Worm (Caenorhabditis elegans): ENCODE data around the gene dpy-13.

The dpy-13 gene

DNA sequence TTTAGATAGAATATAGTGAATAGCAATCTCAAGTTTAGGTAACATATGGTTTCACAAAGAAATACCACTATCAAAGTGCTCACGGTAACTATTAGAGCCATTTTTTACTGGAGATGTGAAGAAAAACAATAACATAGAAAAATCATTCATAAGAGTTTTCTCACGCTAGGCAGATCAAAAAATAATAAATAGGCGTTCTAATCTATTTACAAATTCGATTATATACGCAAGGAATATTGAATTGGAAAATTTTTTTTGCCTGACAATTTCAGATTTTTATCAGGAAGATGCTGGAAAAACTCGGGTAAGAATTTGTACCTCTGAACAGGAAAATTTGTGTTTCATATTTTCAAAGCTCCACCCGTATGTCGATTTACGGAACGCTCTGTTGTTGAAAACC lies 7.5 kb upstream of the dpy-13 start, which contains the start of gene srbc-70:
srbc-70 (minus strand) TSS at position 101 of the 400 bp plus-strand sequence.
- TF ChIP-seq dao-5 (tag; optimal IDR thresholded peaks at IDR 0.05) (no peak), W03F9.2 (tag; optimal IDR thresholded peaks at IDR 0.05) (no peak), him-1 (tag; optimal IDR thresholded peaks at IDR 0.05) (no peak)

DNA sequence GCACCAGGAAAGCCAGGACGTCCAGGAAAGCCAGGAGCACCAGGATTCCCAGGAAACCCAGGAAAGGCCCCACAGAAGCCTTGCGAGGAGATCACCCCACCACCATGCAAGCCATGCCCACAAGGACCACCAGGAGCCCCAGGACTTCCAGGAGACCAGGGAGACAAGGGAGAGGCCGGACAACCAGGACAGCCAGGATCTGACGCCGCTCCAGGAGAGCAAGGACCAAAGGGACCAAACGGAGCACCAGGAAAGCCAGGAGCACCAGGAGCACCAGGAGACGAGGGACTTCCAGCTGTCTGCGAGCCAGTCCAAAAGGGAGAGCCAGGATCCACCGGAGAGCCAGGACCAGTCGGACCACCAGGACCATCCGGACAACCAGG lies 602 bp downstream of the dpy-13 start:
- TF ChIP-seq W03F9.2 (tag; optimal IDR thresholded peaks at IDR 0.05): no peak
- no peak for TF ChIP-seq him-1 (tag; optimal IDR thresholded peaks at IDR 0.05)
- TF ChIP-seq dao-5 (tag; optimal IDR thresholded peaks at IDR 0.05): no peak

DNA sequence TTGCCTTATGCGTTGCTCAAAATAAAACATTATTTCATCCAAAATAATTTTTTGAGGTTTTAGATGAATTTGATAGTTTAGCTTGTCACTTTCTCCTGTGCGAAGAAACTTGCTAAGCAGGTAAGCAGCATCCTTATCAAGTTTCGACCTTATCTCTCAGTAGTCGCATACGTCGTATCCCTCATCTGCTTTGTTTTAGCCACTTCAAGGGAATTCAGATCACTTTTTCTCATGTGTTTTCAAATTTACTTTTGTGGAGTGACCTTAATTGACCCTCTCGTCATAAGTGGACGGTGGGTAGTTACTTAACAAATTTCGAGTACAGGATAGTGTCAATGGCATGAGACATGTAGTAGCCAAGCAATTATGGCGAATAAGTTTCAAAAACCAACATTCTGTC lies 1.3 kb downstream of the dpy-13 start:
- TF ChIP-seq W03F9.2 (tag; optimal IDR thresholded peaks at IDR 0.05) (no peak), dao-5 (tag; optimal IDR thresholded peaks at IDR 0.05) (no peak), him-1 (tag; optimal IDR thresholded peaks at IDR 0.05) (no peak)

DNA sequence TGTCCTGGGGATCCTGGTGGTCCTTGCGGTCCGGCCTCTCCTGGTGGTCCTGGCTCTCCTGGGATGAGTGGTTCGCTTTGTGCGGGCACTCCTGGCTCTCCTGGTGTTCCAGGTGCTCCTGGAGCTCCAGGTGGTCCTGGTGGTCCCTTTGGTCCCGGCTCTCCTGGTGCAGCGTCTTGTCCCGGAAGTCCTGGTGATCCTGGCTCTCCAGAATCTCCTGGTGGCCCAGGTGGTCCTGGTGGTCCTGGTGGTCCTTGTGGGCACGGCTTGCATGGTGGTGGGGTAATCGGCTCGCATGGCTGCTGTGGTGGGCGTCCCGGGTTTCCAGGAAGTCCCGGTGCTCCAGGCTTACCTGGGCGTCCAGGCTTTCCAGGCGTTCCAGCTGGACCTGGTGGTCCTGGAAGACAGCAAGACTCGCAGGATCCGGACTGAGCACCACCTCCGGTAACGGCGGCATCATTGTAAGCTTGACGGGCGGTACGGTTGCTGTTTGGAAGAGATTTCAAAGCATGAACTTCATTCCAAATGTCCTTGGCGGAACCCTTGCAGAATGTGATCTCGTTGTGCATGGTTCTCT lies 8.5 kb downstream of the dpy-13 start:
- no peak for TF ChIP-seq dao-5 (tag; optimal IDR thresholded peaks at IDR 0.05)
- TF ChIP-seq W03F9.2 (tag; optimal IDR thresholded peaks at IDR 0.05): no peak
- no peak for TF ChIP-seq him-1 (tag; optimal IDR thresholded peaks at IDR 0.05)

DNA sequence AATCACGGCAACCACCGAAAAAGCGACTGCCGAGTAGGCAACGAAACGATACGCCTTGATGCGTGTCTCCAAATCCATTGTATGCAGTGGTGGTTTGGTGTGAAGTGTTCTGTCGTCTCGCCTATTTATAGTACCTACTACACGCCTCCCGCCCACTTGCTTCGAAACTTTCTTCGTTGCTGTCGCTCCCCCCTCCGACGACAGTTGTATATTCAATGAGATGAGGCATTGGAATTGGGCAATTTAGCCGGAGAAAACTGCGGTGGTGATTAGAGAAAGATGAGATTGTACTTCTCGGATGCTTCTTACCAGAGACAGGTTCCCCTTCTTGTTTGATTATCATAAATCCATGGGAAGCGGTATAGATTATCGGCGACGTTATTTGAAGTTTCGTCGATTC lies 9.1 kb downstream of the dpy-13 start, which contains the start of gene col-34:
col-34 (minus strand) TSS at position 101 of the 400 bp plus-strand sequence.
- no peak for TF ChIP-seq dao-5 (tag; optimal IDR thresholded peaks at IDR 0.05)
- TF ChIP-seq him-1 (tag; optimal IDR thresholded peaks at IDR 0.05): no peak
- no peak for TF ChIP-seq W03F9.2 (tag; optimal IDR thresholded peaks at IDR 0.05)

DNA sequence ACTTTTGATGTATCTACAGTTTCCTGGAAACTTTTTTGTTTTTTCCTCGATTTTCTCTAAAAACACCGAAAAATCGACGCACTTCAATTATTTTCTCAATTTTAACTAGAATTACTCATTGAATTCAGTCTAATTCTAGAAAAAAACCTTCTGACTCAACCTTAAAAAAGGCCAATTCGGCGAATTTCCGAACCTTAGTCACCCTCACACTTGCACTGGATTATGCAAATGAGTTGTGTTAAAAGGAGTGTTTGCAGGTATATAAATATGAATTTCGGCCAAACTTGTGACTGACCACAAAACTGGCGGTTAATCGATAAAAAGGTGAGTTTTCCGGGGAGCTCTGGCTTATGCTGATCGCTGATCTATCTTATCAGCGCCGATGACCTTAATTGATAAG lies 11.1 kb downstream of the dpy-13 start, which contains the start of gene ttr-20:
ttr-20 (plus strand) TSS at position 301 of the 400 bp plus-strand sequence.
- TF ChIP-seq dao-5 (tag; optimal IDR thresholded peaks at IDR 0.05): no peak

DNA sequence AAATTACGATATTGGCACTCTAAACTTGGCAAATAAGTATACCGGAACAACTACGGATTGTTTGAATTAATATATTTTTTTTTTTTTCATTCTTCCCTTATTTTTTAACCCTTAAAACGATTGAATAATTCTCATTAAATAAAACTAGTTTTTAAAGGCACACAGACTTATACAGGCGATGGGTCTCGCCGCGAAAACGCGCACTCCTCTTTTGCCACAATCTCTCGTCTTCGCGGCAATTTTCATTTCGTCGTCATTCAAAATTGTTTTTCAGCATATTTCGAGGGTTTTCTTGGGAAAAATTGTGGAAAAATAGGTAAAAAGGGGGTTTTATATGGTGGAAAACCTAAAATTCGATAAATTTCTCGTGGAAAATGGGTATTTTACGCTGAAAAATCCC lies 11.9 kb downstream of the dpy-13 start:
- TF ChIP-seq him-1 (tag; optimal IDR thresholded peaks at IDR 0.05) (no peak), dao-5 (tag; optimal IDR thresholded peaks at IDR 0.05) (no peak), W03F9.2 (tag; optimal IDR thresholded peaks at IDR 0.05) (no peak)

DNA sequence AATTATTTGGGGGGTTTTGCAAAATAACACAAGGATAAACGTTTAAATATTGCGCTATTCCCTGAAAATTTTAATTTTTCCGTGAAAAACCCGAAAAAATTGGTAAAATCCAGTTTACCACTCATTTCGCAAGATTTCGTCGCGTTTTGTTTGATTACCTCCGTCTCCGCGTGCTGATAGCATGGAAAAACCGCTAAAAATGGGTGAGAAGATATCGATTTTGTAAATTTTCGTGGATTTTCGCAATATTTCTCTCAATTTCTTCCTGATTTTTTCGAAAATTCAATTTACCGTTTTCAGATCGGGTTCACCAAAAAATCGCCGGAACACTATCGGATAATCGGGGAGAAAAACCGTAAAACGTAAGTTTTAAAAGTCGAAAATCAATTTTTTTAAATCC lies 12.4 kb downstream of the dpy-13 start, which contains the start of gene ama-1:
ama-1 (plus strand) TSS at position 301 of the 400 bp plus-strand sequence.
- no peak for TF ChIP-seq dao-5 (tag; optimal IDR thresholded peaks at IDR 0.05)

DNA sequence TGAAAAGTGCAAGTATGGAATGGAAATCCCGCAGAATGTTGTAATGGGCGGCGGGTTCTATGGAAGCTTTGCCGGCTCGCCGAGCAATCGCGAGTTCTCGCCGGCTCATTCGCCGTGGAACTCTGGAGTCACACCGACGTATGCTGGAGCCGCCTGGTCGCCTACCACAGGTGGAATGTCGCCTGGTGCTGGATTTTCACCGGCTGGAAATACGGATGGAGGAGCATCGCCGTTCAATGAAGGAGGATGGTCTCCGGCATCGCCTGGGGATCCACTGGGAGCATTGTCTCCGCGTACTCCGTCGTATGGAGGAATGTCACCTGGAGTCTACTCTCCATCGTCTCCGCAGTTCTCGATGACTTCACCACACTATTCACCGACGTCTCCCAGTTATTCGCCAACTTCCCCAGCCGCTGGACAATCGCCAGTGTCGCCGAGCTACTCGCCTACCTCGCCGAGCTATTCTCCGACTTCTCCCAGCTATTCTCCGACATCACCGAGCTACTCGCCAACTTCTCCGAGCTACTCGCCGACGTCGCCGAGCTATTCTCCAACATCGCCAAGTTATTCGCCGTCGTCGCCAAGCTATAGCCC lies 19.7 kb downstream of the dpy-13 start:
- TF ChIP-seq W03F9.2 (tag; optimal IDR thresholded peaks at IDR 0.05): no peak
- no peak for TF ChIP-seq him-1 (tag; optimal IDR thresholded peaks at IDR 0.05)
- TF ChIP-seq dao-5 (tag; optimal IDR thresholded peaks at IDR 0.05): no peak

- TF ChIP-seq W03F9.2 (tag; optimal IDR thresholded peaks at IDR 0.05) (no peak), dao-5 (tag; optimal IDR thresholded peaks at IDR 0.05) (no peak), him-1 (tag; optimal IDR thresholded peaks at IDR 0.05) (no peak)
Observed at ce11 chrIV:4259433-4259832, 24.0 kb downstream of the dpy-13 start.

ce11 chrIV:4262993-4263392 lies 27.6 kb downstream of the dpy-13 start, which contains the start of gene col-33:
col-33 (plus strand) TSS chrIV:4263293.
- TF ChIP-seq dao-5 (tag; optimal IDR thresholded peaks at IDR 0.05) (no peak), W03F9.2 (tag; optimal IDR thresholded peaks at IDR 0.05) (no peak), him-1 (tag; optimal IDR thresholded peaks at IDR 0.05) (no peak)

- no peak for TF ChIP-seq him-1 (tag; optimal IDR thresholded peaks at IDR 0.05)
- TF ChIP-seq dao-5 (tag; optimal IDR thresholded peaks at IDR 0.05): no peak
- TF ChIP-seq W03F9.2 (tag; optimal IDR thresholded peaks at IDR 0.05): no peak
Observed at ce11 chrIV:4264649-4265048, 29.2 kb downstream of the dpy-13 start.

- TF ChIP-seq dao-5 (tag; optimal IDR thresholded peaks at IDR 0.05) (no peak), him-1 (tag; optimal IDR thresholded peaks at IDR 0.05) (no peak), W03F9.2 (tag; optimal IDR thresholded peaks at IDR 0.05) (no peak)
Observed at ce11 chrIV:4265224-4265623, 29.8 kb downstream of the dpy-13 start, which contains the start of gene F36A4.5. F36A4.5 (plus strand) TSS chrIV:4265524.

- no peak for TF ChIP-seq him-1 (tag; optimal IDR thresholded peaks at IDR 0.05)
- no peak for TF ChIP-seq dao-5 (tag; optimal IDR thresholded peaks at IDR 0.05)
- TF ChIP-seq W03F9.2 (tag; optimal IDR thresholded peaks at IDR 0.05): no peak
Observed at ce11 chrIV:4265951-4266350, 30.5 kb downstream of the dpy-13 start.

ce11 chrIV:4267320-4267719 lies 31.9 kb downstream of the dpy-13 start, which contains the start of gene F36A4.4:
F36A4.4 (plus strand) TSS chrIV:4267620.
- TF ChIP-seq dao-5 (tag; optimal IDR thresholded peaks at IDR 0.05) (no peak), W03F9.2 (tag; optimal IDR thresholded peaks at IDR 0.05) (no peak), him-1 (tag; optimal IDR thresholded peaks at IDR 0.05) (no peak)

All from whole organism, L4/young adult.